Worm (Caenorhabditis elegans): ENCODE measurements around the gene tni-4.

- no peak for TF ChIP-seq flt-1 (GFP tag; IDR thresholded peaks at IDR 0.05)
- TF ChIP-seq klf-2 (GFP tag; conservative IDR thresholded peaks at IDR 0.05), result no peak
- TF ChIP-seq ztf-23 (GFP tag; IDR thresholded peaks at IDR 0.05), result no peak
- TF ChIP-seq T22C8.4 (GFP tag; IDR thresholded peaks at IDR 0.05), result no peak
- no peak for TF ChIP-seq med-1 (GFP tag; optimal IDR thresholded peaks at IDR 0.05; ENCODE audit: insufficient read depth)
- no peak for TF ChIP-seq ztf-29 (GFP tag; IDR thresholded peaks at IDR 0.05)
- no peak for TF ChIP-seq tab-1 (GFP tag; IDR thresholded peaks at IDR 0.05)
- no peak for TF ChIP-seq cog-1 (tag; optimal IDR thresholded peaks at IDR 0.05)
- TF ChIP-seq ref-1 (GFP tag; conservative IDR thresholded peaks at IDR 0.05), result no peak
These were observed 6.2 kb downstream of the tni-4 start for ce11 chrIV:5210606-5211005.

Measured in whole organism, midembryonic.